Worm (Caenorhabditis elegans) whole organism, L2 larva: ENCODE measurements around the gene txdc-9.
A peak's percentile ranks its signal among the peaks of the same experiment; 100 is the strongest.

Experiments used
- C34F6.9 ChIP-seq: fragments of 150-350 bp; optimal IDR thresholded peaks from 2 replicates; lab custom pipeline; 2014; ENCODE audit warnings: missing biosample characterization, missing genetic modification characterization
- F13H6.1 ChIP-seq: sonication (generic microtip); optimal IDR thresholded peaks from 2 replicates; lab custom pipeline; 2016; ENCODE audit warnings: missing genetic modification characterization, missing compliant biosample characterization
- R02D3.7 ChIP-seq: fragments of 150-350 bp; optimal IDR thresholded peaks from 2 replicates; lab custom pipeline; 2014; ENCODE audit warnings: missing biosample characterization, missing genetic modification characterization
- Y55F3AM.14 ChIP-seq: fragments of 200-800 bp; sonication (Bioruptor generic); optimal IDR thresholded peaks from 2 replicates; lab custom pipeline; 2018; ENCODE audit warnings: mild to moderate bottlenecking, missing genetic modification characterization, missing compliant biosample characterization
- ZK546.5 ChIP-seq: sonication (generic microtip); optimal IDR thresholded peaks from 2 replicates; lab custom pipeline; 2017; ENCODE audit warnings: missing biosample characterization, missing genetic modification characterization
- alr-1 ChIP-seq: fragments of 150-350 bp; optimal IDR thresholded peaks from 2 replicates; lab custom pipeline; 2014; ENCODE audit warnings: missing biosample characterization, missing genetic modification characterization
- aly-2 ChIP-seq: fragments of 150-350 bp; optimal IDR thresholded peaks from 2 replicates; lab custom pipeline; 2014; ENCODE audit warnings: missing biosample characterization, missing genetic modification characterization
- ama-1 ChIP-seq: fragments of 150-350 bp; optimal IDR thresholded peaks from 2 replicates; lab custom pipeline; 2018; ENCODE audit warnings: inconsistent platforms
- blmp-1 ChIP-seq: sonication (generic microtip); optimal IDR thresholded peaks from 2 replicates; lab custom pipeline; 2017; ENCODE audit warnings: missing genetic modification characterization, mild to moderate bottlenecking, missing compliant biosample characterization, antibody characterized with exemption, moderate library complexity; ENCODE audit not compliant: insufficient read depth
- ceh-16 ChIP-seq: fragments of 150-350 bp; optimal IDR thresholded peaks from 2 replicates; lab custom pipeline; 2014; ENCODE audit warnings: missing biosample characterization, missing genetic modification characterization
- ceh-82 ChIP-seq: fragments of 150-350 bp; optimal IDR thresholded peaks from 2 replicates; lab custom pipeline; 2014; ENCODE audit warnings: missing biosample characterization, missing genetic modification characterization
- crh-2 ChIP-seq: sonication (generic microtip); optimal IDR thresholded peaks from 2 replicates; lab custom pipeline; 2017; ENCODE audit warnings: missing biosample characterization, missing genetic modification characterization
- dmd-4 ChIP-seq: sonication (generic microtip); optimal IDR thresholded peaks from 2 replicates; lab custom pipeline; 2017; ENCODE audit warnings: missing biosample characterization, missing genetic modification characterization
- egl-27 ChIP-seq: sonication (generic microtip); optimal IDR thresholded peaks from 3 replicates; lab custom pipeline; 2017; ENCODE audit warnings: missing biosample characterization, missing genetic modification reagents, missing genetic modification characterization
- elt-1 ChIP-seq: fragments of 150-350 bp; optimal IDR thresholded peaks from 2 replicates; lab custom pipeline; 2014; ENCODE audit warnings: missing biosample characterization, missing genetic modification characterization
- fos-1 ChIP-seq: fragments of 150-350 bp; optimal IDR thresholded peaks from 2 replicates; lab custom pipeline; 2014; ENCODE audit warnings: missing biosample characterization, missing genetic modification characterization
- gmeb-1 ChIP-seq: fragments of 150-350 bp; optimal IDR thresholded peaks from 2 replicates; lab custom pipeline; 2014; ENCODE audit warnings: missing biosample characterization, missing genetic modification characterization
- lin-11 ChIP-seq: fragments of 150-350 bp; sonication (generic microtip); optimal IDR thresholded peaks from 2 replicates; lab custom pipeline; 2014; ENCODE audit warnings: missing biosample characterization, missing genetic modification characterization, inconsistent platforms, mixed read lengths
- lin-13 ChIP-seq: fragments of 150-350 bp; optimal IDR thresholded peaks from 2 replicates; lab custom pipeline; 2014; ENCODE audit warnings: missing biosample characterization, missing genetic modification reagents, missing genetic modification characterization
- lin-39 ChIP-seq: fragments of 150-350 bp; optimal IDR thresholded peaks from 2 replicates; lab custom pipeline; 2014; ENCODE audit warnings: missing biosample characterization, missing genetic modification reagents, missing genetic modification characterization
- lsy-2 ChIP-seq, 2 experiments: fragments of 150-350 bp in 1 of 2; sonication (generic microtip) in 1 of 2; optimal IDR thresholded peaks; 2 replicates each; lab custom pipeline; 2014 to 2017; ENCODE audit warnings: missing biosample characterization in 2 of 2, missing genetic modification characterization in 2 of 2
- mab-5 ChIP-seq: fragments of 150-350 bp; optimal IDR thresholded peaks from 2 replicates; lab custom pipeline; 2014; ENCODE audit warnings: missing biosample characterization, missing genetic modification characterization
- mbf-1 ChIP-seq: sonication (generic microtip); optimal IDR thresholded peaks from 2 replicates; lab custom pipeline; 2017; ENCODE audit warnings: missing biosample characterization, missing genetic modification characterization
- mdl-1 ChIP-seq, 2 experiments: fragments of 150-350 bp in 1 of 2; sonication (generic microtip) in 1 of 2; optimal IDR thresholded peaks; 2 replicates each; lab custom pipeline; 2017; ENCODE audit warnings: missing biosample characterization in 2 of 2, missing genetic modification characterization in 2 of 2
- nhr-11 ChIP-seq: fragments of 150-350 bp; optimal IDR thresholded peaks from 2 replicates; lab custom pipeline; 2014; ENCODE audit warnings: missing biosample characterization, missing genetic modification characterization
- nhr-12 ChIP-seq: fragments of 150-350 bp; optimal IDR thresholded peaks from 2 replicates; lab custom pipeline; 2014; ENCODE audit warnings: missing biosample characterization, missing genetic modification characterization
- nhr-129 ChIP-seq: fragments of 150-350 bp; optimal IDR thresholded peaks from 2 replicates; lab custom pipeline; 2014; ENCODE audit warnings: missing biosample characterization, missing genetic modification characterization
- nhr-21 ChIP-seq: fragments of 150-350 bp; optimal IDR thresholded peaks from 2 replicates; lab custom pipeline; 2014; ENCODE audit warnings: missing biosample characterization, missing genetic modification characterization
- nhr-23 ChIP-seq: fragments of 150-350 bp; optimal IDR thresholded peaks from 2 replicates; lab custom pipeline; 2014; ENCODE audit warnings: missing biosample characterization, missing genetic modification reagents, missing genetic modification characterization
- nhr-237 ChIP-seq: fragments of 150-350 bp; optimal IDR thresholded peaks from 2 replicates; lab custom pipeline; 2014; ENCODE audit warnings: missing biosample characterization, missing genetic modification characterization
- nhr-25 ChIP-seq: fragments of 150-350 bp; sonication (generic microtip); optimal IDR thresholded peaks from 3 replicates; lab custom pipeline; 2014; ENCODE audit warnings: missing biosample characterization, missing genetic modification characterization
- nhr-6 ChIP-seq: fragments of 150-350 bp; optimal IDR thresholded peaks from 2 replicates; lab custom pipeline; 2014; ENCODE audit warnings: missing biosample characterization, missing genetic modification characterization
- nhr-77 ChIP-seq: fragments of 150-350 bp; optimal IDR thresholded peaks from 2 replicates; lab custom pipeline; 2014; ENCODE audit warnings: missing biosample characterization, missing genetic modification characterization
- peb-1 ChIP-seq: fragments of 150-350 bp; optimal IDR thresholded peaks from 2 replicates; lab custom pipeline; 2014; ENCODE audit warnings: missing biosample characterization, missing genetic modification characterization
- sem-4 ChIP-seq: fragments of 150-350 bp; optimal IDR thresholded peaks from 2 replicates; lab custom pipeline; 2014; ENCODE audit warnings: missing biosample characterization, missing genetic modification reagents, missing genetic modification characterization
- skn-1 ChIP-seq: sonication (generic microtip); optimal IDR thresholded peaks from 2 replicates; lab custom pipeline; 2017; ENCODE audit warnings: missing biosample characterization, missing genetic modification characterization
- sma-3 ChIP-seq: sonication (generic microtip); optimal IDR thresholded peaks from 2 replicates; lab custom pipeline; 2016; ENCODE audit warnings: missing genetic modification reagents, missing genetic modification characterization, missing compliant biosample characterization
- snpc-4 ChIP-seq: fragments of 150-350 bp; optimal IDR thresholded peaks from 2 replicates; lab custom pipeline; 2014; ENCODE audit warnings: missing biosample characterization, missing genetic modification characterization
- unc-39 ChIP-seq: fragments of 150-350 bp; optimal IDR thresholded peaks from 2 replicates; lab custom pipeline; 2014; ENCODE audit warnings: missing biosample characterization, missing genetic modification characterization
- unc-55 ChIP-seq: fragments of 150-350 bp; sonication (generic microtip); optimal IDR thresholded peaks from 3 replicates; lab custom pipeline; 2014; ENCODE audit warnings: missing biosample characterization, missing genetic modification reagents, missing genetic modification characterization
- unc-62 ChIP-seq: fragments of 150-350 bp; optimal IDR thresholded peaks from 2 replicates; lab custom pipeline; 2014; ENCODE audit warnings: missing biosample characterization, missing genetic modification reagents, missing genetic modification characterization
- zag-1 ChIP-seq: fragments of 150-350 bp; optimal IDR thresholded peaks from 2 replicates; lab custom pipeline; 2014; ENCODE audit warnings: missing biosample characterization, missing genetic modification characterization
- ztf-1 ChIP-seq: fragments of 200-800 bp; sonication (Bioruptor generic); conservative IDR thresholded peaks from 2 replicates; pipeline ENCODE4 v1.3.6; 2022; ENCODE audit warnings: missing genetic modification characterization, missing compliant biosample characterization
- ztf-11 ChIP-seq: sonication (generic microtip); optimal IDR thresholded peaks from 2 replicates; lab custom pipeline; 2017; ENCODE audit warnings: missing biosample characterization, missing genetic modification characterization
- ztf-4 ChIP-seq: fragments of 150-350 bp; optimal IDR thresholded peaks from 2 replicates; lab custom pipeline; 2014; ENCODE audit warnings: missing biosample characterization, missing genetic modification characterization

Gene txdc-9

DNA sequence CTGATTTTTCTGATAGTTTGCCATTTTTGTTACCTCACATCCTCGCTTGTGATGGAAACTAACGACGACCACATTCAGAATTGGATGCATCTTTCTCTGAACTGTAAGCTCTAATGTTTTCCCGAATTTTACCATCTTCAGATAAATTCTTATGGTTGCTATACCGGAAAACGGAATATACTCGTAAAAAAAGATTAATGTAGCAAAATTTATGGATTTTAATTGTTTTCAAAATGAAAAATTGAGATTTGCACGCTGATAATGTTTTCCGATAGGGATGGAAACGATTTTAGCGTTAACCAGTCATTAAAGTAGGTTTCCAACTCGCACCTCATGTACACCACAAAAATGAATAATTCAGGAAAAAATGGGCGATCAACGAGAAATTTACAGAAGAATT lies 18.6 kb downstream of the txdc-9 start, which contains the start of gene T26A5.6:
T26A5.6 (minus strand) TSS at position 101 of the 400 bp plus-strand sequence.
- no peak for TF ChIP-seq elt-1
- TF ChIP-seq ZK546.5 (tag; lab: Kevin White, UChicago) = no peak
- TF ChIP-seq lsy-2 (tag; optimal IDR thresholded peaks at IDR 0.05; lab: Kevin White, UChicago) = no peak
- TF ChIP-seq mbf-1 (tag; lab: Kevin White, UChicago) = no peak
- TF ChIP-seq ama-1 (lab: Kevin White, UChicago) = no peak
- TF ChIP-seq lin-39 (tag; lab: Kevin White, UChicago) = no peak
- TF ChIP-seq C34F6.9 = no peak

- TF ChIP-seq F13H6.1 (tag; lab: Kevin White, UChicago) = no peak
- no peak for TF ChIP-seq snpc-4 (tag; lab: Kevin White, UChicago)
- no peak for TF ChIP-seq nhr-237
- no peak for TF ChIP-seq nhr-6
- TF ChIP-seq nhr-21 (tag; lab: Kevin White, UChicago) = no peak
- TF ChIP-seq ZK546.5 (tag; lab: Kevin White, UChicago) = no peak
- TF ChIP-seq egl-27 (tag; lab: Kevin White, UChicago) = no peak
- TF ChIP-seq ztf-1 (GFP tag; lab: Robert Waterston, UW) = no peak
These were observed 20.3 kb downstream of the txdc-9 start, which contains the start of gene set-1 for ce11 chrIII:6452278-6452677. set-1 (minus strand) TSS chrIII:6452378.

DNA sequence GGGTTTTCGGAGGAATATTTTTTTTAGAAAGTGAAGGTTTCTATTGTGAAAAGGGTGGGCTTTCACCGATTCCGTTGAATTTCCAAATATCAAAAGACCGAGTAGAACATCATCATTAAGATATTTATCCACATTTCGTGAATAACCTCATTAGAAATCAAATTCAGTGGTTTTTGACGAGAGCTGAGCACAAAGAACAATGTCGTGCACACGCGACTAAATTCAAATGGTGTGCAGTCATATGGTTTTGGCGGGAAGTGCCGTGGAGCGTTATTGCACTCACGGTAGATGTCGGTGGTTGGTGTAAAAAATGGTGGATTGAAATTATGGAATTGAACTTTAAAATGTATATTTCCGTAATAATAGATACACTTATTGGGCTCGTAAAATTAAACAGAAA lies 20.7 kb downstream of the txdc-9 start:
- no peak for TF ChIP-seq nhr-23 (tag; lab: Kevin White, UChicago)
- no peak for TF ChIP-seq blmp-1 (tag; lab: Kevin White, UChicago)
- peak; percentile 38 for TF ChIP-seq C34F6.9
- no peak for TF ChIP-seq nhr-12 (tag; lab: Kevin White, UChicago)
- TF ChIP-seq ztf-1 (GFP tag; lab: Robert Waterston, UW) = no peak
- TF ChIP-seq egl-27 (tag; lab: Kevin White, UChicago) = no peak
- peak; percentile 40 for TF ChIP-seq unc-55
- TF ChIP-seq ztf-4 (tag; lab: Kevin White, UChicago) = no peak
- peak in 1 of 2 experiments; percentile 15 for TF ChIP-seq lsy-2 (tag; optimal IDR thresholded peaks at IDR 0.05; lab: Kevin White, UChicago)
- peak; percentile 25 for TF ChIP-seq nhr-129 (tag; lab: Kevin White, UChicago)

DNA sequence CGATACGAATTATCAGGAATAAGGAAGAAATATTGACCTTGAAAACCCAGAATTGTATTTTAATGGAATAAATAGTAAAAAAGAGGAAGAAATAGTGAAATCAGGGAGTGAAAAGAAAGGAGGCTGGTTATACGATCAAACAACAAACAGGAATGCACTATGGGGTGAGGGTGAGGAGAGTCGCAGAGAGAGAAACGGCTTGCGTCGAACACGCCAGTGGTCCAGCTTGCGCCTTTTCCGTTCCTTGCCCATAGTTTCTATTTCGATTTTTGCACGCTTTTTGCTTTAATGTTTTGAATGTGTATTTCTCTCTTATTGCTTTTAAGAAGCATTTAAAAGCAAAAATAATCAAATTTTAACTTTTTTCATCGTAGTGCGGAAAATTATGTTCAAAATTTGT lies 21.7 kb downstream of the txdc-9 start:
- peak; percentile 66 for TF ChIP-seq zag-1 (tag; lab: Kevin White, UChicago)
- TF ChIP-seq snpc-4 (tag; lab: Kevin White, UChicago) = peak; percentile 41
- peak; percentile 78 for TF ChIP-seq nhr-25
- no peak for TF ChIP-seq ama-1 (lab: Kevin White, UChicago)
- peak; percentile 65 for TF ChIP-seq egl-27 (tag; lab: Kevin White, UChicago)
- TF ChIP-seq elt-1 = no peak
- TF ChIP-seq lin-11 = peak; percentile 67
- no peak for TF ChIP-seq nhr-11
- TF ChIP-seq mab-5 = peak; percentile 33
- TF ChIP-seq R02D3.7 (tag; lab: Kevin White, UChicago) = no peak
- peak; percentile 83 for TF ChIP-seq ztf-4 (tag; lab: Kevin White, UChicago)
- no peak for TF ChIP-seq alr-1 (tag; lab: Kevin White, UChicago)
- peak; percentile 62 for TF ChIP-seq nhr-21 (tag; lab: Kevin White, UChicago)
- TF ChIP-seq nhr-77 (tag; lab: Kevin White, UChicago) = no peak
- TF ChIP-seq blmp-1 (tag; lab: Kevin White, UChicago) = peak; percentile 89
- peak; percentile 37 for TF ChIP-seq Y55F3AM.14 (GFP tag; lab: Kevin White, UChicago)
- TF ChIP-seq F13H6.1 (tag; lab: Kevin White, UChicago) = peak; percentile 84
- peak; percentile 20 to 55 for TF ChIP-seq mdl-1 (tag; optimal IDR thresholded peaks at IDR 0.05; lab: Kevin White, UChicago)
- no peak for TF ChIP-seq unc-62 (GFP tag; lab: Kevin White, UChicago)
- TF ChIP-seq crh-2 = peak; percentile 82
- TF ChIP-seq ZK546.5 (tag; lab: Kevin White, UChicago) = no peak
- TF ChIP-seq dmd-4 (tag; lab: Kevin White, UChicago) = no peak
- TF ChIP-seq nhr-237 = no peak
- TF ChIP-seq ztf-1 (GFP tag; lab: Robert Waterston, UW) = no peak
- peak; percentile 90 for TF ChIP-seq sem-4
- peak; percentile 77 for TF ChIP-seq gmeb-1 (tag; lab: Kevin White, UChicago)
- peak; percentile 4 for TF ChIP-seq ceh-16 (tag; lab: Kevin White, UChicago)
- no peak for TF ChIP-seq ceh-82
- no peak for TF ChIP-seq lin-39 (tag; lab: Kevin White, UChicago)
- no peak for TF ChIP-seq unc-39 (tag; lab: Kevin White, UChicago)
- TF ChIP-seq aly-2 (tag; lab: Kevin White, UChicago) = peak; percentile 17
- peak; percentile 69 for TF ChIP-seq skn-1 (tag; lab: Kevin White, UChicago)
- peak; percentile 80 for TF ChIP-seq sma-3
- TF ChIP-seq ztf-11 (tag; lab: Kevin White, UChicago) = no peak
- TF ChIP-seq unc-55 = peak; percentile 95
- TF ChIP-seq lsy-2 (tag; optimal IDR thresholded peaks at IDR 0.05; lab: Kevin White, UChicago) = peak; percentile 48 to 93
- no peak for TF ChIP-seq nhr-23 (tag; lab: Kevin White, UChicago)
- TF ChIP-seq peb-1 (tag; lab: Kevin White, UChicago) = no peak
- TF ChIP-seq fos-1 (tag; lab: Kevin White, UChicago) = peak; percentile 86
- TF ChIP-seq lin-13 (GFP tag; lab: Kevin White, UChicago) = peak; percentile 88
- peak; percentile 71 for TF ChIP-seq nhr-6
